Fruit fly (Drosophila melanogaster): ENCODE results near the gene CG12229.

DNA sequence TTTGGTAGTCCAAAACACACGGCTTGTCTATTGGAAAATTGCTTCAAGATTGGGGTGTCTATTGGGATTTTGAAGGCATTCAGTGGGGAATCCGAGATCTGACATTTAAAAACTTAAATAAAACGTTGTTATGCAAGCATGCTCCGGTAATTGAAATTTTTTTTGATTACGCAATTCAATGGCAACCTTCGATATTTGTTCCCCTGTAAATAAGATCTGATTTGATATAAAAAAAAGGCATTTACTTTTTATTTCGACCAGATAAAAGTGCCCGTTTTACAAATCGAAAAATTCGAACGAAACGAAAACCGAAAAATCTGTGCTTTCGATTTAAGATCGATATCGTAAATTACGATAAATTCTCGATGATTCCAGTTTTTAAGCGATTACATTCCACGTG is 42.6 kb upstream of the CG12229 start, which contains the start of the genes CG13733 and qjt:
- no peak for TF ChIP-seq pan (optimal IDR thresholded peaks at IDR 0.05)
- TF ChIP-seq Dll (optimal IDR thresholded peaks at IDR 0.05): no peak
- no peak for TF ChIP-seq EcR (GFP tag; optimal IDR thresholded peaks at IDR 0.05)
- TF ChIP-seq CG8478 (optimal IDR thresholded peaks at IDR 0.05): no peak
- no peak for TF ChIP-seq usp (GFP tag; optimal IDR thresholded peaks at IDR 0.05)
- no peak for TF ChIP-seq psq (optimal IDR thresholded peaks at IDR 0.05)
